Worm (Caenorhabditis elegans): ENCODE measurements around the gene try-10.

DNA sequence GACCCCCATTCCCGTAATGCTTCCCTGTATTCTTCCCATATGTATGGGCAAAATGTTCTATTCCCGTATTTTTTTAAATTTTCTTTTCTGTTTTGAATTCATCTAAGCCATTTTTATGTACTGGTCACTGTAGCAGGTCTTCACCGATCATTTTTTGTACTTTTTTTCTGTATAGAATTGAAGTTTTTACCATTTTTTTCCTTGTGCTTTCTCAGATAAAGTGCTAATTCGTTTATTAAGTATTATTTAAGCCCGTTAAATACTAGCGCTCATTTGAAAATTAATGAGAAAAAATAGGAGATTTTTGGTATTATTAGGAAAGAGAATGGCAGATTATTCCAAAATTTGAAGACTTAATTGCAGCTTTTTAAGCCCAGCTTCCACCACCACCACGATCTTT, 6.3 kb downstream of the try-10 start:
- TF ChIP-seq aly-2 (tag; optimal IDR thresholded peaks at IDR 0.05) (no peak), snpc-4 (tag; optimal IDR thresholded peaks at IDR 0.05) (no peak), skn-1 (tag; optimal IDR thresholded peaks at IDR 0.05) (no peak)
